Fruit fly (Drosophila melanogaster): ENCODE measurements around the gene Syx17.

Gene Syx17

dm6 chr3L:4446273-4446672 is 43.0 kb downstream of the Syx17 start, which contains the start of gene CG12607 (continued):
- no peak for TF ChIP-seq CG17328 (GFP tag; IDR thresholded peaks at IDR 0.05)
- no peak for TF ChIP-seq CG14965 (GFP tag; optimal IDR thresholded peaks at IDR 0.05; ENCODE audit: borderline replicate concordance)
- TF ChIP-seq CG2875 (GFP tag; optimal IDR thresholded peaks at IDR 0.05) = no peak
- TF ChIP-seq CG5180 (GFP tag; optimal IDR thresholded peaks at IDR 0.05) = no peak
- TF ChIP-seq tin (GFP tag; optimal IDR thresholded peaks at IDR 0.05) = no peak

dm6 chr3L:4447229-4447628 is 43.9 kb downstream of the Syx17 start:
- TF ChIP-seq chinmo (GFP tag; IDR thresholded peaks at IDR 0.05; ENCODE audit: partially characterized antibody) = no peak
- TF ChIP-seq Opbp (GFP tag; IDR thresholded peaks at IDR 0.05; ENCODE audit: partially characterized antibody) = no peak
- 0 out of 2 replicates have a peak, but pooled peaks have one; percentile 11 for TF ChIP-seq al (GFP tag; IDR thresholded peaks at IDR 0.05)
- TF ChIP-seq lola (GFP tag; optimal IDR thresholded peaks at IDR 0.05) = no peak
- TF ChIP-seq kay (GFP tag; optimal IDR thresholded peaks at IDR 0.05) = no peak
- no peak for TF ChIP-seq her (GFP tag; optimal IDR thresholded peaks at IDR 0.05)
- TF ChIP-seq Med (GFP tag) = peak; percentile 74
- no peak for TF ChIP-seq Eip74EF (GFP tag; optimal IDR thresholded peaks at IDR 0.05)
- no peak for TF ChIP-seq ind (GFP tag; optimal IDR thresholded peaks at IDR 0.05)
- TF ChIP-seq oc (tag; optimal IDR thresholded peaks at IDR 0.05) = no peak
- 0 out of 2 replicates have a peak, but pooled peaks have one; percentile 30 for TF ChIP-seq CG32532 (GFP tag; IDR thresholded peaks at IDR 0.05)
- TF ChIP-seq Antp (GFP tag; optimal IDR thresholded peaks at IDR 0.05) = no peak
- no peak for TF ChIP-seq Dp (GFP tag; optimal IDR thresholded peaks at IDR 0.05)
- TF ChIP-seq phol (tag; optimal IDR thresholded peaks at IDR 0.05) = no peak
- TF ChIP-seq ab (GFP tag; optimal IDR thresholded peaks at IDR 0.05) = no peak
- TF ChIP-seq CG31388 (GFP tag; optimal IDR thresholded peaks at IDR 0.05) = no peak
- no peak for TF ChIP-seq CG10565 (GFP tag; optimal IDR thresholded peaks at IDR 0.05)
- no peak for TF ChIP-seq corto (GFP tag; optimal IDR thresholded peaks at IDR 0.05)
- no peak for TF ChIP-seq CG12659 (GFP tag; optimal IDR thresholded peaks at IDR 0.05)
- no peak for TF ChIP-seq Mrtf (GFP tag; IDR thresholded peaks at IDR 0.05)
- no peak for TF ChIP-seq slou (GFP tag; optimal IDR thresholded peaks at IDR 0.05)
- no peak for TF ChIP-seq CG16815 (GFP tag; optimal IDR thresholded peaks at IDR 0.05)
- TF ChIP-seq CG3407 (GFP tag; optimal IDR thresholded peaks at IDR 0.05) = no peak
- no peak for TF ChIP-seq eyg (GFP tag; optimal IDR thresholded peaks at IDR 0.05)
- TF ChIP-seq Ets65A (GFP tag) = peak; percentile 45
- TF ChIP-seq lab (GFP tag; optimal IDR thresholded peaks at IDR 0.05) = no peak
- TF ChIP-seq D19A (tag; optimal IDR thresholded peaks at IDR 0.05) = no peak
- TF ChIP-seq Nf-YB (GFP tag; optimal IDR thresholded peaks at IDR 0.05) = no peak
- TF ChIP-seq CG11723 (GFP tag; optimal IDR thresholded peaks at IDR 0.05) = no peak
- TF ChIP-seq CG16779 (GFP tag; IDR thresholded peaks at IDR 0.05) = 0 out of 2 replicates have a peak, but pooled peaks have one; percentile 11
- TF ChIP-seq ap (GFP tag; IDR thresholded peaks at IDR 0.05) = no peak
- no peak for TF ChIP-seq CG9932 (GFP tag; IDR thresholded peaks at IDR 0.05)
- TF ChIP-seq CG11456 (GFP tag; IDR thresholded peaks at IDR 0.05) = 0 out of 3 replicates have a peak, but pooled peaks have one; percentile 60
- TF ChIP-seq Fer1 (GFP tag; optimal IDR thresholded peaks at IDR 0.05) = no peak
- no peak for TF ChIP-seq CG14710 (tag; optimal IDR thresholded peaks at IDR 0.05)
- no peak for TF ChIP-seq nerfin-2 (GFP tag; IDR thresholded peaks at IDR 0.05; ENCODE audit: partially characterized antibody)
- no peak for TF ChIP-seq CG4404 (GFP tag; IDR thresholded peaks at IDR 0.05)
- no peak for TF ChIP-seq CG4707 (GFP tag; optimal IDR thresholded peaks at IDR 0.05)
- no peak for TF ChIP-seq CG10431 (GFP tag; optimal IDR thresholded peaks at IDR 0.05)
- TF ChIP-seq pfk (GFP tag; optimal IDR thresholded peaks at IDR 0.05) = no peak
- TF ChIP-seq usp (GFP tag; optimal IDR thresholded peaks at IDR 0.05) = no peak
